Worm (Caenorhabditis elegans): ENCODE data around the gene K05G3.1.

DNA sequence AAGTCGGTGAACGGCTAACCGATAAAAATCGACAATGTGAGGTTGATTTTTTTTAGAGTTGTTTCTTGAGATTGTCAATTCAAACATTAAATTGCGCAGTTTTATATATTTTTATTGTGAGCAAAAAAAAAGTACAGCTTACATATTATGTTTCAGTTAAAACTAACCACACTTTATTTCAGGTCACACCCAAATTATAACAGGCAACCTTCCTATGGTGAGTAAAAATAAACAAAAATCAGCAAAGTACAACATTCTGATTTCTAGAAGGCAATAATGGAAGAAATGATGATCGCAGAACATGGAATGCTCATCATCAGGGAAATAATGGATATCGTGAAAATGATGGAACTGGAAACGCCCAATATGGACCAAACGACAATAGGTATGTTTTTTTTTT, 6.5 kb upstream of the K05G3.1 start, which contains the start of gene K05G3.2:
- TF ChIP-seq ztf-23 (GFP tag; IDR thresholded peaks at IDR 0.05), result no peak
- no peak for TF ChIP-seq tab-1 (GFP tag; IDR thresholded peaks at IDR 0.05)
